Worm (Caenorhabditis elegans) whole organism, mixed stage, embryonic: ENCODE results near the gene pal-1.

ENCODE experiments used
- M03D4.4 ChIP-seq: sonication (generic microtip); optimal IDR thresholded peaks from 2 replicates; lab custom pipeline; 2017; ENCODE audit warnings: mild to moderate bottlenecking, missing genetic modification characterization, missing compliant biosample characterization
- bed-3 ChIP-seq: fragments of 200-800 bp; sonication (Bioruptor generic); optimal IDR thresholded peaks from 3 replicates; lab custom pipeline; 2018; ENCODE audit warnings: mild to moderate bottlenecking, missing genetic modification characterization, moderate library complexity, missing compliant biosample characterization
- blmp-1 ChIP-seq: fragments of 150-350 bp; optimal IDR thresholded peaks from 2 replicates; lab custom pipeline; 2014; ENCODE audit warnings: missing biosample characterization, missing genetic modification characterization
- ceh-39 ChIP-seq: fragments of 150-350 bp; optimal IDR thresholded peaks from 2 replicates; lab custom pipeline; 2014; ENCODE audit warnings: missing biosample characterization, missing genetic modification characterization
- ceh-43 ChIP-seq: fragments of 200-800 bp; sonication (Bioruptor generic); optimal IDR thresholded peaks from 2 replicates; lab custom pipeline; 2018; ENCODE audit warnings: mild to moderate bottlenecking, missing genetic modification characterization, moderate library complexity, missing compliant biosample characterization
- ceh-83 ChIP-seq: fragments of 200-800 bp; sonication (Bioruptor generic); optimal IDR thresholded peaks from 2 replicates; lab custom pipeline; 2018; ENCODE audit warnings: mild to moderate bottlenecking, missing genetic modification characterization, missing compliant biosample characterization
- ces-1 ChIP-seq: fragments of 150-350 bp; optimal IDR thresholded peaks from 2 replicates; lab custom pipeline; 2014; ENCODE audit warnings: missing biosample characterization, missing genetic modification reagents, missing genetic modification characterization
- cnd-1 ChIP-seq: fragments of 200-800 bp; sonication (Bioruptor generic); optimal IDR thresholded peaks from 2 replicates; lab custom pipeline; 2018; ENCODE audit warnings: mild to moderate bottlenecking, missing genetic modification characterization, missing compliant biosample characterization
- drap-1 ChIP-seq: fragments of 200-800 bp; sonication (Bioruptor generic); optimal IDR thresholded peaks from 3 replicates; lab custom pipeline; 2018; ENCODE audit warnings: mild to moderate bottlenecking, missing genetic modification characterization, missing compliant biosample characterization
- elt-1 ChIP-seq: sonication (generic microtip); optimal IDR thresholded peaks from 2 replicates; lab custom pipeline; 2017; ENCODE audit warnings: missing genetic modification characterization, mild to moderate bottlenecking, missing compliant biosample characterization, antibody characterized with exemption, moderate library complexity, borderline replicate concordance; ENCODE audit not compliant: insufficient read depth
- elt-3 ChIP-seq: fragments of 150-350 bp; optimal IDR thresholded peaks from 2 replicates; lab custom pipeline; 2014; ENCODE audit warnings: missing biosample characterization, missing genetic modification characterization
- flh-1 ChIP-seq: fragments of 200-800 bp; sonication (Bioruptor generic); optimal IDR thresholded peaks from 2 replicates; lab custom pipeline; 2018; ENCODE audit warnings: mild to moderate bottlenecking, missing genetic modification characterization, moderate library complexity, missing compliant biosample characterization
- ham-2 ChIP-seq: fragments of 200-800 bp; sonication (Bioruptor generic); optimal IDR thresholded peaks from 2 replicates; lab custom pipeline; 2018; ENCODE audit warnings: mild to moderate bottlenecking, missing genetic modification characterization, missing compliant biosample characterization
- hlh-1 ChIP-seq: fragments of 150-350 bp; optimal IDR thresholded peaks from 2 replicates; lab custom pipeline; 2014; ENCODE audit warnings: missing biosample characterization, missing genetic modification reagents, missing genetic modification characterization
- lin-13 ChIP-seq: fragments of 150-350 bp; optimal IDR thresholded peaks from 2 replicates; lab custom pipeline; 2014; ENCODE audit warnings: missing biosample characterization, missing genetic modification characterization
- lsy-2 ChIP-seq: fragments of 150-350 bp; optimal IDR thresholded peaks from 2 replicates; lab custom pipeline; 2014; ENCODE audit warnings: missing biosample characterization, missing genetic modification characterization
- mab-5 ChIP-seq: fragments of 150-350 bp; optimal IDR thresholded peaks from 2 replicates; lab custom pipeline; 2014; ENCODE audit warnings: missing biosample characterization, missing genetic modification characterization
- mep-1 ChIP-seq: fragments of 150-350 bp; optimal IDR thresholded peaks from 2 replicates; lab custom pipeline; 2017; ENCODE audit warnings: missing biosample characterization, missing genetic modification reagents, missing genetic modification characterization, inconsistent platforms
- mls-2 ChIP-seq: sonication (generic microtip); optimal IDR thresholded peaks from 2 replicates; lab custom pipeline; 2016; ENCODE audit warnings: mild to moderate bottlenecking, missing genetic modification characterization, moderate library complexity, missing compliant biosample characterization
- nhr-12 ChIP-seq: fragments of 150-350 bp; optimal IDR thresholded peaks from 2 replicates; lab custom pipeline; 2014; ENCODE audit warnings: missing biosample characterization, missing genetic modification characterization
- nhr-2 ChIP-seq: fragments of 150-350 bp; optimal IDR thresholded peaks from 2 replicates; lab custom pipeline; 2014; ENCODE audit warnings: missing biosample characterization, missing genetic modification characterization
- nhr-237 ChIP-seq: fragments of 150-350 bp; optimal IDR thresholded peaks from 2 replicates; lab custom pipeline; 2014; ENCODE audit warnings: missing biosample characterization, missing genetic modification characterization
- nhr-28 ChIP-seq: fragments of 150-350 bp; optimal IDR thresholded peaks from 2 replicates; lab custom pipeline; 2014; ENCODE audit warnings: missing biosample characterization, missing genetic modification characterization
- nhr-76 ChIP-seq: sonication (generic microtip); optimal IDR thresholded peaks from 2 replicates; lab custom pipeline; 2017; ENCODE audit warnings: missing biosample characterization, missing genetic modification characterization
- pha-4 ChIP-seq: fragments of 150-350 bp; optimal IDR thresholded peaks from 2 replicates; lab custom pipeline; 2018; ENCODE audit warnings: missing biosample characterization, missing genetic modification reagents, missing genetic modification characterization
- sem-2 ChIP-seq: fragments of 200-800 bp; sonication (Bioruptor generic); optimal IDR thresholded peaks from 2 replicates; lab custom pipeline; 2018; ENCODE audit warnings: mild to moderate bottlenecking, missing genetic modification characterization, missing compliant biosample characterization
- snpc-4 ChIP-seq: fragments of 150-350 bp; optimal IDR thresholded peaks from 2 replicates; lab custom pipeline; 2014; ENCODE audit warnings: missing biosample characterization, missing genetic modification characterization
- sptf-1 ChIP-seq: sonication (generic microtip); optimal IDR thresholded peaks from 2 replicates; lab custom pipeline; 2017; ENCODE audit warnings: mild to moderate bottlenecking, missing genetic modification characterization, moderate library complexity, missing compliant biosample characterization
- tbx-8 ChIP-seq: fragments of 200-800 bp; sonication (Bioruptor generic); optimal IDR thresholded peaks from 2 replicates; lab custom pipeline; 2018; ENCODE audit warnings: mild to moderate bottlenecking, missing genetic modification characterization, moderate library complexity, missing compliant biosample characterization
- unc-120 ChIP-seq: sonication (generic microtip); optimal IDR thresholded peaks from 2 replicates; lab custom pipeline; 2017; ENCODE audit warnings: missing genetic modification characterization, missing compliant biosample characterization; ENCODE audit not compliant: poor library complexity, severe bottlenecking
- unc-39 ChIP-seq: fragments of 150-350 bp; optimal IDR thresholded peaks from 2 replicates; lab custom pipeline; 2014; ENCODE audit warnings: missing biosample characterization, missing genetic modification characterization
- unc-62 ChIP-seq: fragments of 150-350 bp; optimal IDR thresholded peaks from 2 replicates; lab custom pipeline; 2014; ENCODE audit warnings: missing biosample characterization, missing genetic modification reagents, missing genetic modification characterization
- zip-8 ChIP-seq: fragments of 150-350 bp; optimal IDR thresholded peaks from 2 replicates; lab custom pipeline; 2014; ENCODE audit warnings: missing biosample characterization, missing genetic modification characterization
- ztf-11 ChIP-seq: fragments of 150-350 bp; optimal IDR thresholded peaks from 2 replicates; lab custom pipeline; 2014; ENCODE audit warnings: missing biosample characterization, missing genetic modification characterization

pal-1 gene

DNA sequence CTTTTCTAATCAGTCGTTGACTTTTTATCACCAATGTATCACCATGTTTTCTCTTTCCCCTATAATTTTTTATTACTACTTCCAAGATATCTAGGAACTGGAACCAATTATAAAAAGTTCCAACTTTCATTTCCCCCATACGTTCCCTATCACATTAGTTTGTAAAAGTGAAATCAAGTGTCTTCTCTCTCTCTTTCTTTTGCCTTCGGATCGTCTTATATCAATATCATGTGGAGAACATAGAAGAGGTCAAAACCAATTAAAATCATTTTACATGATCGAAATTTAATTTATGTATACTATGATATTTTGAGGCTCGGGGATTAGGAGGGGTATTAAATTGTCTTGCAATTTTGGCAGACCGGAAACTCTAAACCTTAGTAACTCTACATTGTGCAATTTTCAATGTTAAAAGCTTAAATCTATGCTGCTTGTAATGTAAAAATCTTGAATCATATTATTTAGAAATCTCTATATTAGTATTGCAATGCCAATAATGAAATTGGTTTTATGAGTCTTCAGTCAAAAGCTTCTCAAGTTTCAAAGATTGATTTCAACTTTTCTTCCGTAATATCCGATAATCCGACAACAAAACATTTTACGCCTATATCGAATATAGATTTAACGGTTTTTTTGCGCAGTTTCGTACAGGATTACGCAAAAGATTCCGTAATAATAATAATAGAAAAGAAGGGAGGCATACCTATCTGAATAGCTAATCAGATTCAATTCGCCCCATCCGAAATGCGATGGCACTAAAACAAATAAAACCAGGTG is 41.3 kb downstream of the pal-1 start:
- TF ChIP-seq elt-3 (no peak), ceh-43 (GFP tag; lab: Kevin White, UChicago) (no peak), elt-1 (tag; lab: Kevin White, UChicago) (no peak), mep-1 (tag; lab: Kevin White, UChicago) (no peak), blmp-1 (peak; percentile 69), hlh-1 (tag; lab: Kevin White, UChicago) (no peak), lsy-2 (tag; lab: Kevin White, UChicago) (no peak), sem-2 (GFP tag; lab: Kevin White, UChicago) (no peak)

DNA sequence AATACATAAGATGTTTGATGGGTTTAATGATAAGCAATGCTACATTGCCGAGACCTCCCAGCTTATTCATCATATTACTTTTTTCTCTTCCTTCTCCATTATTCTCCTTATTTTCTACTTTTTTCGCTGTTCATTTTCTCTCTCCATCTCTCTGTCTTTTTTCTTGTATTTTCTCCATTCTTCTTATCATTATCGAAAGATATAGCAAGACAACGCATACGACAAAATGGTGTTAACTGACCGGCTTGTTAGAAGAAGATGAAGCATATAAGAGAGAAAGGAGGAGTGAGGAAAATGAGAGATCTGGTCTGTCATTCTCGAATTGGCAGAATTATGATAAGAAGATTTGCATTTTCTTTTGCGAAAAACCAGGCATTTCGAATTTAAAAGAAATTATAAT is 42.5 kb downstream of the pal-1 start:
- no peak for TF ChIP-seq snpc-4 (tag; lab: Kevin White, UChicago)
- no peak for TF ChIP-seq nhr-12
- TF ChIP-seq ceh-83 (GFP tag; lab: Kevin White, UChicago) = no peak
- TF ChIP-seq cnd-1 (tag; lab: Kevin White, UChicago) = no peak
- no peak for TF ChIP-seq elt-1 (tag; lab: Kevin White, UChicago)
- no peak for TF ChIP-seq bed-3 (GFP tag; lab: Kevin White, UChicago)
- TF ChIP-seq unc-39 (tag; lab: Kevin White, UChicago) = no peak
- no peak for TF ChIP-seq ces-1
- TF ChIP-seq nhr-2 = no peak

DNA sequence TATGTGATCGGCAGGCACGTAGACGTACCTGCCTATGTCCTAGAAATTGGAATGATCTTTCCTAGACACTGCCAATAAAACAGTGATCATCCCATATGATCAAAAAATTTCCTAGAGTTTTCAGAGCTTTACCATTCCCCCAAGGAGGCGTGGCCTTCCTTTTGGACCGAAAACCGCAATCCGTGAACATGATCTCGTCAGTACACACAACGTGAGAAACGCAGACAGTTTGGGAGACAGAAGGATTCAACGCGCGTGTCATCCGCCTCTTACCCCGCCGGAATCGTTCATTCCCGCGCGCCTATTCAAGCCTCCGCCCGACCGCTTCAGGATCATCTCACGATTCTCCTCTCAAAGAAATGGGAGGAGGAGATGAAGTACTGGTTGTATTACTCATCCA is 43.9 kb downstream of the pal-1 start, which contains the start of gene B0393.5:
Gene B0393.5 (plus strand): TSS at position 301 of the 400 bp plus-strand sequence.
- no peak for TF ChIP-seq unc-39 (tag; lab: Kevin White, UChicago)
- peak; percentile 4 for TF ChIP-seq ham-2 (GFP tag; lab: Kevin White, UChicago)

DNA sequence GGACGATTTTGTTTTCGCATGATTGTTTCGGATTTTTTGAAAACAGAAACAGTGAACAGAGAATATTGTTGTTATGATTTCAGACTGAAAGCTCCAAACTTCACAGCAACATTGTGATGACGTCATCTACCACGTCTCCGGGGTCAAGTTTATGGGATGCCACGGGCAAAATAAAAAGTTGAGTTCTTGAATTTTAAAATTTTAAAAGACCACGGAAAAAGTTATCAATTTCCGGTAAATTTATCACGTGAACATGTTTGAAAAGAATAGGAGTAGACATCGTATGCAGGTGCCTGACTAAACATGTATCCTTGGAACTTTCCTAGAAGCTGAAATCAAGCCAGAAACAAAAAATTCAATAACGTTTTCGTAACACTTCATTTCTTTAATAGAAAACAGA is 45.9 kb downstream of the pal-1 start, which contains the start of gene B0393.4:
Gene B0393.4 (minus strand): TSS at position 101 of the 400 bp plus-strand sequence.
- TF ChIP-seq zip-8 = peak; percentile 11
- TF ChIP-seq hlh-1 (tag; lab: Kevin White, UChicago) = no peak
- TF ChIP-seq, all 35 proteins: peak for 1

DNA sequence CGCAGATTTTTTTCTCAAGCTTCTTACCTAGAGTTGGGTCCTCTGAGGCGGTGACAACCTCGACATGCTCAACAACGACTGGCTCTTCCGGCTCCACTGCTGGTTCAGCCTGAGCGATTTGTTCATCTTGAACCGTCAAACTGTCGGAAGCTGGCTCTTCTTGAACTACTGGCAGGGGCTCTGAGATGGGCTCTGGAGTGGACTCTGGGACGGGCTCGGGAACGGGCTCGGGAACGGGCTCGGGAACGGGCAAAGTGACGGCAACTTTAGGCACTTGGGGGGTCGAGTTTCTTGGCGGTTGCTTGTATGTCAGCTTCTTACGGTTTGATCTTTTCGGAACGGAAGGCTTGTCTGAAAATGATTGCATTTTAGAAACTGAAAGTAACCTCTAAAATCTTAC is 46.5 kb downstream of the pal-1 start:
- TF ChIP-seq ztf-11 (tag; lab: Kevin White, UChicago) (no peak), mab-5 (no peak), lin-13 (tag; lab: Kevin White, UChicago) (no peak), hlh-1 (tag; lab: Kevin White, UChicago) (no peak), tbx-8 (GFP tag; lab: Kevin White, UChicago) (no peak), unc-120 (tag; lab: Kevin White, UChicago) (no peak), nhr-12 (no peak), ceh-39 (tag; lab: Kevin White, UChicago) (no peak), pha-4 (tag; lab: Kevin White, UChicago) (no peak), flh-1 (no peak)

DNA sequence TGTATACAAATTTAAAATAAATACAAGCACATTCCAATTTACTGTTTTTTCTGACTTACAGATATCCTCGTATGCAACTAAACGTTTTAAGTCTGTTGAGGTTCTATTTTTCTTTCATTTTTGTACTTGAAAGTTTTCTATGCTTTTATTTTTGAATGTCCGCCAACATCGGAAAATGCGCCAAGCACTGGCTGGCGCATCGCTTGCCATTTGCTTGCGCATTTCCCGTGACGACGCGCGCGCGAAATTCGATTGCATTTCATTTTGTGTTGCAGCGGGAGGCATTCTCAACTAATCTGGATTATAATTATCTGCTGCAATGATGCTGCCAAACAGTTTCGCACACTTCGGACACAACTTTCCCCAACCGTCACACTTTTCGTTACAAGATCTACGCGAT is 52.4 kb downstream of the pal-1 start, which contains the start of gene fbxl-2:
Gene fbxl-2 (plus strand): TSS at position 278 of the 400 bp plus-strand sequence.
- TF ChIP-seq pha-4 (tag; lab: Kevin White, UChicago) (peak; percentile 94), lsy-2 (tag; lab: Kevin White, UChicago) (peak; percentile 92), nhr-28 (tag; lab: Kevin White, UChicago) (no peak), ceh-83 (GFP tag; lab: Kevin White, UChicago) (peak; percentile 73), ztf-11 (tag; lab: Kevin White, UChicago) (peak; percentile 73), ces-1 (no peak), sem-2 (GFP tag; lab: Kevin White, UChicago) (peak; percentile 46), tbx-8 (GFP tag; lab: Kevin White, UChicago) (peak; percentile 47), bed-3 (GFP tag; lab: Kevin White, UChicago) (peak; percentile 41), hlh-1 (tag; lab: Kevin White, UChicago) (peak; percentile 34), sptf-1 (tag; lab: Kevin White, UChicago) (peak; percentile 89), zip-8 (no peak), ham-2 (GFP tag; lab: Kevin White, UChicago) (peak; percentile 58), ceh-39 (tag; lab: Kevin White, UChicago) (peak; percentile 78), unc-62 (GFP tag; lab: Kevin White, UChicago) (no peak), drap-1 (peak; percentile 80), cnd-1 (tag; lab: Kevin White, UChicago) (peak; percentile 84), ceh-43 (GFP tag; lab: Kevin White, UChicago) (peak; percentile 68), mep-1 (tag; lab: Kevin White, UChicago) (peak; percentile 95), elt-1 (tag; lab: Kevin White, UChicago) (no peak), unc-39 (tag; lab: Kevin White, UChicago) (no peak), flh-1 (peak; percentile 10), unc-120 (tag; lab: Kevin White, UChicago) (peak; percentile 51), nhr-12 (peak; percentile 63), blmp-1 (no peak), elt-3 (peak; percentile 71), M03D4.4 (tag; lab: Kevin White, UChicago) (peak; percentile 83), mls-2 (tag; lab: Kevin White, UChicago) (peak; percentile 77), nhr-237 (tag; lab: Kevin White, UChicago) (peak; percentile 94), snpc-4 (tag; lab: Kevin White, UChicago) (no peak), nhr-76 (tag; lab: Kevin White, UChicago) (no peak), nhr-2 (peak; percentile 33), lin-13 (tag; lab: Kevin White, UChicago) (peak; percentile 98)
